Fruit fly (Drosophila melanogaster) whole organism, adult: ENCODE results near the gene CG6431.

Experiments used
- CG11617 ChIP-seq: fragments of 200-800 bp; sonication (Bioruptor generic); optimal IDR thresholded peaks from 2 replicates; lab custom pipeline; 2017; ENCODE audit warnings: mild to moderate bottlenecking, missing biosample characterization, missing genetic modification reagents, missing genetic modification characterization
- CG12768 ChIP-seq: fragments of 200-800 bp; sonication (Bioruptor generic); optimal IDR thresholded peaks from 2 replicates; lab custom pipeline; 2017; ENCODE audit warnings: missing biosample characterization, missing genetic modification characterization, mild to moderate bottlenecking, moderate library complexity, missing genetic modification reagents
- CG14711 ChIP-seq: fragments of 200-800 bp; sonication (Bioruptor generic); optimal IDR thresholded peaks from 2 replicates; lab custom pipeline; 2018; ENCODE audit warnings: missing biosample characterization, mild to moderate bottlenecking, missing genetic modification characterization, moderate library complexity
- CG1620 ChIP-seq: fragments of 200-800 bp; sonication (Bioruptor generic); optimal IDR thresholded peaks from 2 replicates; lab custom pipeline; 2016; ENCODE audit warnings: missing biosample characterization, missing genetic modification characterization
- CG33017 ChIP-seq: fragments of 200-800 bp; sonication (Bioruptor generic); optimal IDR thresholded peaks from 2 replicates; lab custom pipeline; 2018; ENCODE audit warnings: missing biosample characterization, mild to moderate bottlenecking, missing genetic modification characterization, moderate library complexity
- CG5204 ChIP-seq: fragments of 200-800 bp; sonication (Bioruptor generic); optimal IDR thresholded peaks from 2 replicates; lab custom pipeline; 2016; ENCODE audit warnings: missing biosample characterization, missing genetic modification characterization
- CG7045 ChIP-seq: fragments of 200-800 bp; sonication (Bioruptor generic); optimal IDR thresholded peaks from 2 replicates; lab custom pipeline; 2017; ENCODE audit warnings: missing biosample characterization, mild to moderate bottlenecking, missing genetic modification characterization
- CG7101 ChIP-seq: fragments of 200-800 bp; sonication (Bioruptor generic); optimal IDR thresholded peaks from 2 replicates; lab custom pipeline; 2018; ENCODE audit warnings: missing biosample characterization, mild to moderate bottlenecking, missing genetic modification characterization, moderate library complexity
- Clk ChIP-seq: fragments of 200-800 bp; sonication (Bioruptor generic); optimal IDR thresholded peaks from 2 replicates; lab custom pipeline; 2017; ENCODE audit warnings: missing biosample characterization, missing genetic modification characterization
- Crg-1 ChIP-seq: fragments of 200-800 bp; sonication (Bioruptor generic); optimal IDR thresholded peaks from 2 replicates; lab custom pipeline; 2016; ENCODE audit warnings: missing biosample characterization, missing genetic modification characterization
- Hr96 ChIP-seq: fragments of 200-800 bp; sonication (Bioruptor generic); optimal IDR thresholded peaks from 2 replicates; lab custom pipeline; 2016; ENCODE audit warnings: missing biosample characterization, missing genetic modification characterization
- Mnt ChIP-seq: fragments of 200-800 bp; sonication (Bioruptor generic); optimal IDR thresholded peaks from 2 replicates; lab custom pipeline; 2016; ENCODE audit warnings: missing biosample characterization, mild to moderate bottlenecking, missing genetic modification characterization
- bab1 ChIP-seq: fragments of 200-800 bp; sonication (Bioruptor generic); optimal IDR thresholded peaks from 3 replicates; lab custom pipeline; 2019; ENCODE audit warnings: missing biosample characterization, mild to moderate bottlenecking, missing genetic modification characterization, moderate library complexity
- cic ChIP-seq: fragments of 200-800 bp; sonication (Bioruptor generic); optimal IDR thresholded peaks from 2 replicates; lab custom pipeline; 2017; ENCODE audit warnings: missing biosample characterization, mild to moderate bottlenecking, missing genetic modification characterization, moderate library complexity
- cnc ChIP-seq, 2 experiments: fragments of >200 bp; optimal IDR thresholded peaks; 2 replicates each; lab custom pipeline; 2017
- kay ChIP-seq: fragments of 200-800 bp; sonication (Bioruptor generic); peaks from one replicate; lab custom pipeline; 2016; ENCODE audit warnings: missing biosample characterization, missing genetic modification characterization, borderline replicate concordance
- ovo ChIP-seq: fragments of 200-800 bp; sonication (Bioruptor generic); optimal IDR thresholded peaks from 2 replicates; lab custom pipeline; 2016; ENCODE audit warnings: missing biosample characterization, missing genetic modification characterization
- pad ChIP-seq: fragments of 200-800 bp; sonication (Bioruptor generic); optimal IDR thresholded peaks from 3 replicates; lab custom pipeline; 2017; ENCODE audit warnings: missing biosample characterization, missing genetic modification characterization, mild to moderate bottlenecking, moderate library complexity, missing genetic modification reagents
- tj ChIP-seq: fragments of 200-800 bp; sonication (Bioruptor generic); optimal IDR thresholded peaks from 3 replicates; lab custom pipeline; 2017; ENCODE audit warnings: missing biosample characterization, mild to moderate bottlenecking, missing genetic modification characterization, moderate library complexity
- toe ChIP-seq: fragments of 200-800 bp; sonication (Bioruptor generic); optimal IDR thresholded peaks from 2 replicates; lab custom pipeline; 2016; ENCODE audit warnings: missing biosample characterization, missing genetic modification characterization

CG6431 gene

DNA sequence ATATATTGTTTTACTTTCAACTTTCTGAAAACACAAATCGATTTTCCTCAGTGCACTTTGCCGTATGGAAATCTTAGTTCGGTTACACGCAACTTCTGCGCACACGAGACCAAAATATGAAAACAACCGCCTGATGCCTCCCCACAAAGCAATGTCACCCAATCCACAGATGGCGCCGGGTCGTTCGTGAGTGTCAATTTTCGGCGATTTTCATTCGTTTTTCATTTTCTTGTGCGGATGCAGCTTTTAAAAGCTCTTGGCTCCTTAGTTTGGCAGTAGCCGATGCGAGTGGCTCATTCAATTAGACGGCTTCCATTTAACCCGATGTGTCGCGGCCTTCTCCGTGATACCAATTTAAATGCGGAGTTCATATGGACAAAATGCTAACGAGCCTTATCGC, at the start of gene CG6431:
Gene CG6431 (plus strand): TSS at position 301 of the 400 bp plus-strand sequence.
- TF ChIP-seq CG33017 (tag; lab: Kevin White, UChicago) (no peak), cic (GFP tag; lab: Kevin White, UChicago) (no peak), CG7101 (tag; lab: Kevin White, UChicago) (no peak), tj (no peak), cnc (optimal IDR thresholded peaks at IDR 0.05; lab: Kevin White, UChicago) (no peak), CG1620 (no peak), ovo (GFP tag; lab: Kevin White, UChicago) (no peak), CG5204 (no peak), CG7045 (GFP tag; lab: Kevin White, UChicago) (no peak), pad (GFP tag; lab: Kevin White, UChicago) (no peak), Hr96 (GFP tag; lab: Kevin White, UChicago) (no peak), Mnt (no peak)

- TF ChIP-seq kay (no peak), toe (no peak), cic (GFP tag; lab: Kevin White, UChicago) (no peak), cnc (optimal IDR thresholded peaks at IDR 0.05; lab: Kevin White, UChicago) (no peak), CG1620 (no peak), Crg-1 (no peak), Mnt (no peak), CG11617 (no peak), tj (no peak), bab1 (GFP tag; lab: Kevin White, UChicago) (no peak), CG12768 (GFP tag; lab: Kevin White, UChicago) (no peak), CG33017 (tag; lab: Kevin White, UChicago) (no peak), CG7101 (tag; lab: Kevin White, UChicago) (no peak), Clk (GFP tag; lab: Kevin White, UChicago) (no peak), CG14711 (tag; lab: Kevin White, UChicago) (no peak), CG7045 (GFP tag; lab: Kevin White, UChicago) (no peak), Hr96 (GFP tag; lab: Kevin White, UChicago) (no peak), CG5204 (no peak)
These were observed 46.9 kb upstream of the CG6431 start, which contains the start of gene CG17104 for dm6 chr2L:10676933-10677714. TSS of gene CG17104 (plus strand) at chr2L:10677198.

DNA sequence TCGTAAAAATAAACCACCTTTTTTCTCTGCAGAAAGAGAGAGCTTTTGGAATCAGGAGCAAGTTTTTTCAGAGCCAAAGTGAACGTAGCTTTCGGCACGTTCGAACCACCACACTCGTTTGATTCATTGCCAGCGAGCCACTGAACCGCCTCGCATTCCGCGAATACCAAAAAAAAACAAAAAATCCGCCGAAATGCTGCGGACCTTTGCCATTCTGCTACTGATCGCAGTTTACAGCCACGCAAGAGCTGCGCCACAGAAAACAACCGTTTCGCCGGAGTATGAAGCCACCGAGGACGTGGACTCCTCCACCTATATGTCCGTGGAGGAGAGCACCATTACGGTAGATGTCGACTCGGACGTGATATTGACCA, 46.3 kb upstream of the CG6431 start:
- TF ChIP-seq pad (GFP tag; lab: Kevin White, UChicago): no peak
- no peak for TF ChIP-seq tj
- TF ChIP-seq CG33017 (tag; lab: Kevin White, UChicago): no peak

dm6 chr2L:10679568-10679967, 44.4 kb upstream of the CG6431 start:
- TF ChIP-seq kay (peak; percentile 73), CG7101 (tag; lab: Kevin White, UChicago) (no peak)

DNA sequence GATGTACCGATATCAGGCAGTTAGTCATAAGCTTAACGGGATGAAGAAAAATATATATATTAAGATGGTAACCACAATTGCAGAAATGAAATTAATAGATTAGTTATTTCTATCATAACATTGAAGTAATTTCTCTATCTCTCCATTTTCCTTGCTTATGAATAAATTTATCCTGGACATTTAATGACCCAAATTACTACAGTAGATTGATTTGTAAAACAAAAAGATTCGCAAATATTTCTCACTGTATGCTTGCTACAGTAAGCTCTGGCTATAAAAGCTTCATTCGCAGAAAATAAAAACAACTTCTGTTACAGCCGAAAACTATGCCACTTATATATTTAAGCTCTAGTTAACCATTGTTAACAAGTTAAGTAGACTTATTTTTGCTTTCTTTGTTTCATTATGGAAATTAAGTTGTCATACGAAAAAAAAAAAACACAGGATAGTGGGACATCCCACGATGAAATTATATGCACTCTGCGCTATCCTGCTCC, 43.4 kb upstream of the CG6431 start, which contains the start of gene CG17105:
Gene CG17105 (plus strand): TSS at position 447 of the 497 bp plus-strand sequence.
- no peak for TF ChIP-seq cic (GFP tag; lab: Kevin White, UChicago)
- TF ChIP-seq Mnt: no peak
- no peak for TF ChIP-seq CG5204
- no peak for TF ChIP-seq Crg-1
- no peak for TF ChIP-seq toe
- TF ChIP-seq Hr96 (GFP tag; lab: Kevin White, UChicago): no peak
- TF ChIP-seq CG14711 (tag; lab: Kevin White, UChicago): no peak

- TF ChIP-seq cnc (optimal IDR thresholded peaks at IDR 0.05; lab: Kevin White, UChicago) (no peak), CG14711 (tag; lab: Kevin White, UChicago) (no peak), toe (no peak), cic (GFP tag; lab: Kevin White, UChicago) (no peak), CG7101 (tag; lab: Kevin White, UChicago) (no peak), ovo (GFP tag; lab: Kevin White, UChicago) (no peak), CG12768 (GFP tag; lab: Kevin White, UChicago) (no peak), CG5204 (no peak)
These were observed 42.4 kb upstream of the CG6431 start, which contains the start of gene CG17107 for dm6 chr2L:10681602-10682001. TSS of gene CG17107 (plus strand) at chr2L:10681902.

- TF ChIP-seq CG5204: no peak
- TF ChIP-seq cic (GFP tag; lab: Kevin White, UChicago): no peak
- no peak for TF ChIP-seq Hr96 (GFP tag; lab: Kevin White, UChicago)
- TF ChIP-seq CG11617: no peak
- TF ChIP-seq cnc (optimal IDR thresholded peaks at IDR 0.05; lab: Kevin White, UChicago): no peak
- TF ChIP-seq CG12768 (GFP tag; lab: Kevin White, UChicago): no peak
- no peak for TF ChIP-seq Crg-1
- TF ChIP-seq CG14711 (tag; lab: Kevin White, UChicago): no peak
- no peak for TF ChIP-seq Clk (GFP tag; lab: Kevin White, UChicago)
These were observed 41.8 kb upstream of the CG6431 start for dm6 chr2L:10682197-10682596.
